Fruit fly (Drosophila melanogaster) Kc167 (cell line): Measurements from ENCODE around the gene DNAlig3.

Experiments used
- Myc ChIP-seq: fragments of >200 bp; optimal IDR thresholded peaks from 2 replicates; lab custom pipeline; 2017; ENCODE audit warnings: missing external identifiers
- Sin3A ChIP-seq: fragments of >200 bp; optimal IDR thresholded peaks from 2 replicates; lab custom pipeline; 2018; ENCODE audit warnings: missing external identifiers
- h ChIP-seq: fragments of >200 bp; optimal IDR thresholded peaks from 3 replicates; lab custom pipeline; 2018; ENCODE audit warnings: missing external identifiers
- insv ChIP-seq: fragments of >200 bp; optimal IDR thresholded peaks from 3 replicates; lab custom pipeline; 2018; ENCODE audit warnings: missing external identifiers
- psq ChIP-seq: fragments of >200 bp; optimal IDR thresholded peaks from 2 replicates; lab custom pipeline; 2017; ENCODE audit warnings: missing external identifiers
- ttk ChIP-seq: sonication (Bioruptor generic); optimal IDR thresholded peaks from 2 replicates; lab custom pipeline; 2017; ENCODE audit warnings: missing external identifiers

The DNAlig3 gene

dm6 chr3R:12401672-12402296 is at the start of gene DNAlig3:
Gene DNAlig3 (minus strand): TSS chr3R:12401839.
- TF ChIP-seq psq (lab: Kevin White, UChicago) (no peak), insv (lab: Kevin White, UChicago) (peak; percentile 84)

DNA sequence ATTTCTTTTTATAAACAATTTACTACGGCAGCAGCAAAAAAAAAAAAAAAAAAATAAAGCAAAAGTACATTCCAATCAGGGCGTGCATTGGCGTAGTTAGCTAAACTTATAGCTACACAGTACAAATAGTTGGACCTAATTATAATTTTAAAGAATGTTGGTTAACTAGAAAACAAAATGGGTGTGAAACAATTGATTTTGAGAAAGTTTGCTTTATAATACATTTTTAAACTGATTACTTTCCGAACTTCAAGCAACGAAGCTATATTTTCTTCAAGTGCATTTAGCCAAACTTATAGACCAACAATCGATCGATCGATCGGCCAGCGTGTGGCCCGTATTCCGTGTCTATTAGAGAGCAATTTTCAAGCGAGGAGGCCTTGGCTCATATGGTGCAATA is 49.7 kb upstream of the DNAlig3 start:
- TF ChIP-seq psq (lab: Kevin White, UChicago) = no peak
- TF ChIP-seq Sin3A (lab: Kevin White, UChicago) = no peak
- no peak for TF ChIP-seq ttk
- TF ChIP-seq Myc = no peak
- TF ChIP-seq insv (lab: Kevin White, UChicago) = no peak

DNA sequence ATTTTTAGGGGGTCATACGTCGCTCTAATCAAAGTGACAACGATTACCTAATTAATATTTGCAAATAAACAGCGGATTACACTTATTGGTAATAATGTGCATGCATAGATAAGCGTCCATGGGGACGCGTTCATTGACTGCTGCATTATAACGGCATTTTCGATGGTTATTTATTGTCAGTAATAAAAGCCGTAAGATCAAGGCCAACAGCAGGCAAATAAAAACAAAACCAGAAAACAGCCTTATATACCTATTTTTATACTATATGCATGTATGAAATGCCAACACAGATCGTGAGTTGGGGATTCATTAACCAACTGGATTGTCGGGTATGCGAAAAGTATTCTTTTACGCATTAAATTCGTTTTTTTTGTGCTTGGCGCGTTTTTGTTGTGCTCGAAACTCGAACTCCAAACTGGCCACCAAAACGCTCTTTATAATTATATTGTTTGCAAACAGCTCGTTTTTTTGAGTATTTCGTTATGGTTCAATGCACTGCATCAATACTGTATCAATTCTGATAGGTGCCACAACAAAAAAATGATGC is 49.1 kb upstream of the DNAlig3 start:
- TF ChIP-seq insv (lab: Kevin White, UChicago) (no peak), Sin3A (lab: Kevin White, UChicago) (no peak), psq (lab: Kevin White, UChicago) (no peak), Myc (no peak), ttk (no peak)

- TF ChIP-seq insv (lab: Kevin White, UChicago) (no peak), Sin3A (lab: Kevin White, UChicago) (no peak)
Observed at dm6 chr3R:12449617-12450242, 48.1 kb upstream of the DNAlig3 start.

dm6 chr3R:12448889-12449314 is 47.3 kb upstream of the DNAlig3 start, which contains the start of gene CG18549:
Gene CG18549 (plus strand): TSS chr3R:12449296.
- no peak for TF ChIP-seq ttk
- no peak for TF ChIP-seq psq (lab: Kevin White, UChicago)
- no peak for TF ChIP-seq h (lab: Kevin White, UChicago)
- no peak for TF ChIP-seq Sin3A (lab: Kevin White, UChicago)
- no peak for TF ChIP-seq insv (lab: Kevin White, UChicago)
- TF ChIP-seq Myc = no peak

DNA sequence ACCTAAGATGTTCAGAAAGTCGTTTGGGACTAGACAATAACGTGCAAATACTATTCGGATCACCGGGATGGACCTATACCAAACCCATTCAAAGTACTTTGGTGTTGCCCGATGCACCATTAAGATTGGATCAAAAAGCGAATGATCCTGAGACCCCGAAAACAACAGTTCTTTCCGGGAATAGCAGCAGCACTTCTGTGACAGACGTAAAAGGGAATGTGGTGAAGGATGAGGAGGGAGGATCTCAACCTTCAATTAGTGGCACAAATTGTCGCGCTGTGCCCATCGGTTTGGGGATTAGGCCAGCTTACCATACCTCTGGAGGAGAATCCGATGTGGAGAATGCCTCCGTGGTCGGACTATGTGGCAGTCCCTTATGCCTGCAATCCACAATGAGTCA is 46.7 kb upstream of the DNAlig3 start:
- TF ChIP-seq Sin3A (lab: Kevin White, UChicago) = no peak
- no peak for TF ChIP-seq insv (lab: Kevin White, UChicago)
- TF ChIP-seq h (lab: Kevin White, UChicago) = no peak
- TF ChIP-seq Myc = no peak
- no peak for TF ChIP-seq psq (lab: Kevin White, UChicago)
- TF ChIP-seq ttk = no peak

DNA sequence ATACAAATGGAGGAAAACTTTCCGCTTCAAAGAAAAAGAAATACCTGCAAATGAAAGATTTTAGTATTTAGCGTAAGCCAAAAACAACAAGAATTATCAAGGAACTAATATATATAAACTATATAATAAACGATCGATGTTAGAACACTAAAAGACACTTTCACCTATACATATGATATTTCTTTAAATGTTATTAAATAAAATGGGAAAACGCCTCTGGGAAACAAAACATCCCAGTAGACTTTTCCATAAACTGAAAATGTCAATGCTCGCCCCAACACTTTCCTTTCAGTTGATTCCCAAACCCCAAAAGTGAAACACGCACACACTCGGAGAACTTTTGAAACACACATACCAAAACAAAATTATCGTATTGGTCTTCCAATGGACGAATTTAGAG is 45.7 kb upstream of the DNAlig3 start, which contains the start of gene vrs:
Gene vrs, plus strand, starts transcription at position 301 of the 400 bp plus-strand sequence.
- TF ChIP-seq Sin3A (lab: Kevin White, UChicago) = no peak
- TF ChIP-seq Myc = no peak
- no peak for TF ChIP-seq ttk
- TF ChIP-seq insv (lab: Kevin White, UChicago) = no peak
- no peak for TF ChIP-seq h (lab: Kevin White, UChicago)
- no peak for TF ChIP-seq psq (lab: Kevin White, UChicago)

- TF ChIP-seq psq (lab: Kevin White, UChicago) (no peak), Myc (no peak), ttk (no peak), h (lab: Kevin White, UChicago) (no peak), insv (lab: Kevin White, UChicago) (no peak), Sin3A (lab: Kevin White, UChicago) (no peak)
Observed at dm6 chr3R:12445468-12445867, 43.8 kb upstream of the DNAlig3 start.

- TF ChIP-seq insv (lab: Kevin White, UChicago) (no peak), Sin3A (lab: Kevin White, UChicago) (no peak), ttk (no peak), h (lab: Kevin White, UChicago) (no peak), psq (lab: Kevin White, UChicago) (no peak), Myc (no peak)
Observed at dm6 chr3R:12443769-12444168, 42.1 kb upstream of the DNAlig3 start.

- TF ChIP-seq psq (lab: Kevin White, UChicago) (no peak), h (lab: Kevin White, UChicago) (no peak), Sin3A (lab: Kevin White, UChicago) (no peak), insv (lab: Kevin White, UChicago) (no peak), ttk (no peak), Myc (no peak)
Observed at dm6 chr3R:12442601-12443533, 41.2 kb upstream of the DNAlig3 start.

DNA sequence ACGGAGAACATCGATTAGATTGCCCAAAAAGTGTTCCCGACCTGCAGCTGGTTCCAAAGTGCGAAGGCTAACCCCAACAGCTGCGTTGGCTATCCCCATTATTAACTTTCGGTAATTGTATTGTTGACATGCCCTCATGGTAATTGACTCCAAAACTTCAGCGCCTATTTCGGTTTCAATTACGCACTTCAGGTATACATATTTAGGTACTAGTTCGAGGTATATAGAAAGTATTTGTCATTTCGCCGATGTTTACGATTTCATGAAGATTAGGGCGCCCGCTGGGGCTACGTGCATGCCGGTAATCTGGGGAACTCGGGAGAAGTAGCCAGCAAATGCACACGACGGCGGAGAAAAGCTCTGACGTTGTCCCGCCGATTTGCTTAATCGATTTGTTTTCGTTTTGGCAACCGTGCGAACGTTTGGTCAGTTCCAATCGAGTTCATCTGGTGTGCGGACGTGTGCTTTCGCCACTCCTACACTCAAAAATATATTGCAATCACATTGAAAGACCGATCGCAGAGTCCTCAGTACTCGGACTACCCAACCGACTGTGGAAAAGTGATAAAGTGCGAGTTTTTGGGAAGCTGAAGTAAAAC is 39.5 kb upstream of the DNAlig3 start:
- no peak for TF ChIP-seq Sin3A (lab: Kevin White, UChicago)
- no peak for TF ChIP-seq h (lab: Kevin White, UChicago)
- TF ChIP-seq Myc = no peak
- TF ChIP-seq ttk = no peak
- TF ChIP-seq insv (lab: Kevin White, UChicago) = no peak
- no peak for TF ChIP-seq psq (lab: Kevin White, UChicago)
